Worm (Caenorhabditis elegans) whole organism, L4 larva: ENCODE results near the gene rbd-1.

Experiments used
- F44E2.7 ChIP-seq: fragments of 200-800 bp; sonication (Bioruptor generic); IDR thresholded peaks from 2 replicates; pipeline ENCODE4 v2.1.2; 2022; ENCODE audit warnings: missing genetic modification characterization, missing compliant biosample characterization
- R02D3.7 ChIP-seq: fragments of 150-350 bp; sonication (generic microtip); optimal IDR thresholded peaks from 3 replicates; lab custom pipeline; 2014; ENCODE audit warnings: missing biosample characterization, missing genetic modification characterization
- T20F7.1 ChIP-seq: fragments of 200-800 bp; sonication (Bioruptor generic); optimal IDR thresholded peaks from 2 replicates; lab custom pipeline; 2018; ENCODE audit warnings: mild to moderate bottlenecking, missing genetic modification characterization, missing compliant biosample characterization
- T26A8.4 ChIP-seq: fragments of 200-800 bp; sonication (Bioruptor generic); IDR thresholded peaks from 2 replicates; pipeline ENCODE4 v1.3.6; 2022; ENCODE audit warnings: missing genetic modification characterization, missing compliant biosample characterization
- Y48G9A.11 ChIP-seq: fragments of 200-800 bp; sonication (Bioruptor generic); IDR thresholded peaks from 2 replicates; pipeline ENCODE4 v1.3.6; 2022; ENCODE audit warnings: missing genetic modification reagents, missing genetic modification characterization, missing compliant biosample characterization
- ZK337.2 ChIP-seq: fragments of 200-800 bp; sonication (Bioruptor generic); IDR thresholded peaks from 2 replicates; pipeline ENCODE4 v1.3.6; 2022; ENCODE audit warnings: missing genetic modification reagents, missing genetic modification characterization, missing compliant biosample characterization
- ZK546.5 ChIP-seq, 2 experiments: sonication (generic microtip); optimal IDR thresholded peaks; 2 replicates each; lab custom pipeline; 2017; ENCODE audit warnings: missing biosample characterization in 2 of 2, missing genetic modification characterization in 2 of 2
- aly-2 ChIP-seq: sonication (generic microtip); optimal IDR thresholded peaks from 2 replicates; lab custom pipeline; 2018; ENCODE audit warnings: missing biosample characterization, missing genetic modification characterization
- ama-1 ChIP-seq: fragments of 150-350 bp; optimal IDR thresholded peaks from 2 replicates; lab custom pipeline; 2014; ENCODE audit warnings: inconsistent platforms, mixed read lengths
- arid-1 ChIP-seq: fragments of 200-800 bp; sonication (Bioruptor generic); conservative IDR thresholded peaks from 2 replicates; pipeline ENCODE4 v1.3.6; 2022; ENCODE audit warnings: missing genetic modification reagents, missing genetic modification characterization, missing compliant biosample characterization
- ceh-28 ChIP-seq: fragments of 150-350 bp; optimal IDR thresholded peaks from 2 replicates; lab custom pipeline; 2014; ENCODE audit warnings: missing biosample characterization, missing genetic modification reagents, missing genetic modification characterization
- ceh-32 ChIP-seq: sonication (generic microtip); optimal IDR thresholded peaks from 2 replicates; lab custom pipeline; 2016; ENCODE audit warnings: mild to moderate bottlenecking, missing genetic modification characterization, missing compliant biosample characterization; ENCODE audit not compliant: poor library complexity
- ceh-44 ChIP-seq: fragments of 200-800 bp; sonication (Bioruptor generic); IDR thresholded peaks from 2 replicates; pipeline ENCODE4 v1.3.6; 2022; ENCODE audit warnings: missing genetic modification reagents, missing genetic modification characterization, missing compliant biosample characterization
- ceh-62 ChIP-seq: sonication (generic microtip); optimal IDR thresholded peaks from 2 replicates; lab custom pipeline; 2017; ENCODE audit warnings: missing biosample characterization, missing genetic modification characterization
- ces-1 ChIP-seq: fragments of 150-350 bp; sonication (generic microtip); optimal IDR thresholded peaks from 4 replicates; lab custom pipeline; 2014; ENCODE audit warnings: missing biosample characterization, missing genetic modification reagents, missing genetic modification characterization
- ctbp-1 ChIP-seq: fragments of 200-800 bp; sonication (Bioruptor generic); IDR thresholded peaks from 2 replicates; pipeline ENCODE4 v1.3.6; 2022; ENCODE audit warnings: missing genetic modification reagents, missing genetic modification characterization, missing compliant biosample characterization
- dmd-9 ChIP-seq: fragments of 200-800 bp; sonication (Bioruptor generic); IDR thresholded peaks from 2 replicates; pipeline ENCODE4 v1.3.6; 2022; ENCODE audit warnings: missing genetic modification reagents, missing genetic modification characterization, missing compliant biosample characterization
- duxl-1 ChIP-seq: sonication (generic microtip); optimal IDR thresholded peaks from 2 replicates; lab custom pipeline; 2016; ENCODE audit warnings: mild to moderate bottlenecking, missing genetic modification characterization, moderate library complexity, missing compliant biosample characterization; ENCODE audit not compliant: poor library complexity
- egl-43 ChIP-seq: fragments of 200-800 bp; sonication (Bioruptor generic); IDR thresholded peaks from 2 replicates; pipeline ENCODE4 v1.3.6; 2022; ENCODE audit warnings: missing genetic modification reagents, missing genetic modification characterization, missing compliant biosample characterization
- fkh-10 ChIP-seq: fragments of 150-350 bp; optimal IDR thresholded peaks from 2 replicates; lab custom pipeline; 2014; ENCODE audit warnings: missing biosample characterization, missing genetic modification reagents, missing genetic modification characterization
- hif-1 ChIP-seq, 2 experiments: sonication (generic microtip); optimal IDR thresholded peaks; 2 replicates each; lab custom pipeline; 2016 to 2017; ENCODE audit warnings: missing compliant biosample characterization in 2 of 2, missing genetic modification characterization in 2 of 2, missing genetic modification reagents in 2 of 2, missing genotype in 2 of 2, mild to moderate bottlenecking in 1 of 2
- jun-1 ChIP-seq: fragments of 150-350 bp; optimal IDR thresholded peaks from 2 replicates; lab custom pipeline; 2014; ENCODE audit warnings: missing biosample characterization, missing genetic modification reagents, missing genetic modification characterization
- lin-13 ChIP-seq: fragments of 150-350 bp; optimal IDR thresholded peaks from 2 replicates; lab custom pipeline; 2014; ENCODE audit warnings: missing biosample characterization, missing genetic modification reagents, missing genetic modification characterization
- lin-39 ChIP-seq: fragments of 150-350 bp; optimal IDR thresholded peaks from 2 replicates; lab custom pipeline; 2014; ENCODE audit warnings: missing biosample characterization, missing genetic modification reagents, missing genetic modification characterization
- lir-3 ChIP-seq: sonication (generic microtip); optimal IDR thresholded peaks from 2 replicates; lab custom pipeline; 2016; ENCODE audit warnings: mild to moderate bottlenecking, missing genetic modification characterization, missing compliant biosample characterization
- mdl-1 ChIP-seq, 2 experiments: fragments of 150-350 bp in 1 of 2; sonication (generic microtip) in 1 of 2; optimal IDR thresholded peaks; 2 replicates each; lab custom pipeline; 2014 to 2017; ENCODE audit warnings: missing biosample characterization in 2 of 2, missing genetic modification characterization in 2 of 2
- mep-1 ChIP-seq: fragments of 150-350 bp; sonication (generic microtip); optimal IDR thresholded peaks from 3 replicates; lab custom pipeline; 2014; ENCODE audit warnings: missing biosample characterization, missing genetic modification characterization
- mes-2 ChIP-seq: sonication (generic microtip); optimal IDR thresholded peaks from 2 replicates; lab custom pipeline; 2016; ENCODE audit warnings: missing genotype, mild to moderate bottlenecking, missing genetic modification characterization, missing compliant biosample characterization; ENCODE audit not compliant: poor library complexity, severe bottlenecking
- mxl-3 ChIP-seq: fragments of 200-800 bp; sonication (Bioruptor generic); optimal IDR thresholded peaks from 2 replicates; lab custom pipeline; 2018; ENCODE audit warnings: mild to moderate bottlenecking, missing genetic modification characterization, missing compliant biosample characterization
- nhr-102 ChIP-seq: sonication (generic microtip); optimal IDR thresholded peaks from 2 replicates; lab custom pipeline; 2016; ENCODE audit warnings: mild to moderate bottlenecking, missing genetic modification characterization, moderate library complexity, missing compliant biosample characterization
- nhr-11 ChIP-seq: fragments of 150-350 bp; optimal IDR thresholded peaks from 2 replicates; lab custom pipeline; 2014; ENCODE audit warnings: missing biosample characterization, missing genetic modification characterization
- nhr-237 ChIP-seq: sonication (generic microtip); optimal IDR thresholded peaks from 2 replicates; lab custom pipeline; 2017; ENCODE audit warnings: missing biosample characterization, missing genetic modification characterization
- nhr-42 ChIP-seq: fragments of 200-800 bp; sonication (Bioruptor generic); IDR thresholded peaks from 2 replicates; pipeline ENCODE4 v1.3.6; 2022; ENCODE audit warnings: missing genetic modification characterization, missing compliant biosample characterization
- nhr-6 ChIP-seq: fragments of 150-350 bp; optimal IDR thresholded peaks from 2 replicates; lab custom pipeline; 2014; ENCODE audit warnings: missing biosample characterization, missing genetic modification characterization
- sdz-12 ChIP-seq: fragments of 200-800 bp; sonication (Bioruptor generic); optimal IDR thresholded peaks from 2 replicates; lab custom pipeline; 2018; ENCODE audit warnings: mild to moderate bottlenecking, missing genetic modification characterization, missing compliant biosample characterization
- set-16 ChIP-seq: fragments of 200-800 bp; sonication (Bioruptor generic); IDR thresholded peaks from 2 replicates; pipeline ENCODE4 v1.3.6; 2022; ENCODE audit warnings: missing genetic modification reagents, missing genetic modification characterization, missing compliant biosample characterization
- skn-1 ChIP-seq: fragments of 150-350 bp; optimal IDR thresholded peaks from 2 replicates; lab custom pipeline; 2014; ENCODE audit warnings: missing biosample characterization, missing genetic modification characterization
- snpc-1.2 ChIP-seq: fragments of 200-800 bp; sonication (Bioruptor generic); IDR thresholded peaks from 2 replicates; pipeline ENCODE4 v1.3.6; 2022; ENCODE audit warnings: missing genetic modification reagents, missing genetic modification characterization, missing compliant biosample characterization
- snpc-4 ChIP-seq: fragments of 150-350 bp; optimal IDR thresholded peaks from 2 replicates; lab custom pipeline; 2014; ENCODE audit warnings: missing biosample characterization, missing genetic modification characterization
- spr-1 ChIP-seq: sonication (generic microtip); optimal IDR thresholded peaks from 2 replicates; lab custom pipeline; 2016; ENCODE audit warnings: mild to moderate bottlenecking, missing genetic modification characterization, missing compliant biosample characterization
- tag-97 ChIP-seq: fragments of 200-800 bp; sonication (Bioruptor generic); IDR thresholded peaks from 2 replicates; pipeline ENCODE4 v1.3.6; 2022; ENCODE audit warnings: missing genetic modification characterization, missing compliant biosample characterization
- unc-130 ChIP-seq: sonication (generic microtip); optimal IDR thresholded peaks from 2 replicates; lab custom pipeline; 2016; ENCODE audit warnings: missing genetic modification reagents, missing genetic modification characterization, missing compliant biosample characterization
- unc-62 ChIP-seq, 3 experiments: fragments of 150-350 bp in 1 of 3; sonication (generic microtip); optimal IDR thresholded peaks in 2 of 3; peaks in 1 of 3; 1 replicate in 1 of 3; 2 replicates in 2 of 3; lab custom pipeline; 2014 to 2017; ENCODE audit warnings: missing biosample characterization in 3 of 3, missing genetic modification characterization in 3 of 3, missing genetic modification reagents in 3 of 3, missing genotype in 1 of 3
- vab-7 ChIP-seq: fragments of 200-800 bp; sonication (Bioruptor generic); IDR thresholded peaks from 2 replicates; pipeline ENCODE4 v1.3.6; 2022; ENCODE audit warnings: missing genetic modification reagents, missing genetic modification characterization, missing compliant biosample characterization
- zag-1 ChIP-seq: fragments of 150-350 bp; optimal IDR thresholded peaks from 2 replicates; lab custom pipeline; 2014; ENCODE audit warnings: missing biosample characterization, missing genetic modification characterization
- zfp-2 ChIP-seq: sonication (generic microtip); optimal IDR thresholded peaks from 2 replicates; lab custom pipeline; 2016; ENCODE audit warnings: mild to moderate bottlenecking, missing genetic modification characterization, missing compliant biosample characterization
- zfp-3 ChIP-seq: fragments of 200-800 bp; sonication (Bioruptor generic); conservative IDR thresholded peaks from 2 replicates; pipeline ENCODE4 v1.3.6; 2022; ENCODE audit warnings: missing genetic modification reagents, missing genetic modification characterization, missing compliant biosample characterization
- zip-11 ChIP-seq: fragments of 200-800 bp; sonication (Bioruptor generic); IDR thresholded peaks from 2 replicates; pipeline ENCODE4 v1.3.6; 2022; ENCODE audit warnings: missing genetic modification characterization, missing compliant biosample characterization
- zip-2 ChIP-seq: fragments of 150-350 bp; optimal IDR thresholded peaks from 2 replicates; lab custom pipeline; 2014; ENCODE audit warnings: missing biosample characterization, missing genetic modification characterization
- ztf-7 ChIP-seq: fragments of 150-350 bp; optimal IDR thresholded peaks from 2 replicates; lab custom pipeline; 2014; ENCODE audit warnings: missing biosample characterization, missing genetic modification characterization

Gene rbd-1

ce11 chrIV:12724641-12725040, at the start of gene rbd-1, which contains the start of gene T23F6.3:
TSS of gene rbd-1 (plus strand) at chrIV:12724986.
TSS of gene T23F6.3 (minus strand) at chrIV:12724760.
- TF ChIP-seq mes-2 (tag; lab: Kevin White, UChicago) (peak; percentile 97), ceh-32 (tag; lab: Kevin White, UChicago) (no peak), Y48G9A.11 (GFP tag; lab: Robert Waterston, UW) (peak; percentile 100), zfp-2 (tag; lab: Kevin White, UChicago) (no peak), T20F7.1 (GFP tag; lab: Kevin White, UChicago) (peak; percentile 100), F44E2.7 (GFP tag; lab: Robert Waterston, UW) (no peak), nhr-6 (peak; percentile 60), ceh-44 (GFP tag; lab: Robert Waterston, UW) (no peak), sdz-12 (no peak), vab-7 (GFP tag; lab: Robert Waterston, UW) (peak; percentile 66), spr-1 (tag; lab: Kevin White, UChicago) (peak; percentile 47), aly-2 (no peak), unc-130 (peak; percentile 53), ctbp-1 (peak; percentile 51; the same call in 1 of the 2 replicates), hif-1 (tag; optimal IDR thresholded peaks at IDR 0.05; lab: Kevin White, UChicago) (peak in 1 of 2 experiments; percentile 79), lir-3 (tag; lab: Kevin White, UChicago) (no peak), ztf-7 (peak; percentile 74), ZK546.5 (tag; optimal IDR thresholded peaks at IDR 0.05; lab: Kevin White, UChicago) (no peak), zip-2 (tag; lab: Kevin White, UChicago) (no peak), lin-39 (tag; lab: Kevin White, UChicago) (no peak), set-16 (GFP tag; lab: Robert Waterston, UW) (no peak), snpc-4 (tag; lab: Kevin White, UChicago) (no peak), ceh-62 (no peak), jun-1 (tag; lab: Kevin White, UChicago) (peak; percentile 36), ama-1 (no peak), ceh-28 (tag; lab: Kevin White, UChicago) (no peak), nhr-102 (tag; lab: Kevin White, UChicago) (peak; percentile 65), unc-62 (GFP tag; optimal IDR thresholded peaks at IDR 0.05 in 1 of 2; lab: Kevin White, UChicago) (peak in 1 of 2 experiments; percentile 3), unc-62 (tag; optimal IDR thresholded peaks at IDR 0.05; lab: Kevin White, UChicago) (no peak), mxl-3 (peak; percentile 34), snpc-1.2 (GFP tag; lab: Robert Waterston, UW) (peak; percentile 55; the same call in 1 of the 2 replicates), zip-11 (GFP tag; lab: Robert Waterston, UW) (no peak), zag-1 (tag; lab: Kevin White, UChicago) (no peak), dmd-9 (GFP tag; lab: Robert Waterston, UW) (0 out of 2 replicates have a peak, but pooled peaks have one; percentile 27), skn-1 (tag; lab: Kevin White, UChicago) (no peak), ZK337.2 (GFP tag; lab: Robert Waterston, UW) (peak; percentile 55; the same call in 1 of the 2 replicates), arid-1 (peak; percentile 37; the same call in 1 of the 2 replicates), mdl-1 (tag; optimal IDR thresholded peaks at IDR 0.05; lab: Kevin White, UChicago) (peak in 1 of 2 experiments; percentile 22), tag-97 (no peak), nhr-11 (tag; lab: Kevin White, UChicago) (peak; percentile 65), nhr-237 (no peak), duxl-1 (peak; percentile 69), lin-13 (GFP tag; lab: Kevin White, UChicago) (peak; percentile 59), R02D3.7 (peak; percentile 81), fkh-10 (GFP tag; lab: Kevin White, UChicago) (peak; percentile 52), nhr-42 (GFP tag; lab: Robert Waterston, UW) (peak; percentile 66; the same call in 1 of the 2 replicates), zfp-3 (no peak), egl-43 (GFP tag; lab: Robert Waterston, UW) (peak; percentile 38; the same call in 1 of the 2 replicates), ces-1 (GFP tag; lab: Kevin White, UChicago) (no peak), T26A8.4 (GFP tag; lab: Robert Waterston, UW) (peak; percentile 75), mep-1 (tag; lab: Kevin White, UChicago) (peak; percentile 80)
